Fruit fly (Drosophila melanogaster) whole organism, embryonic: ENCODE results near the gene RIOK2.

Source experiments
- B-H1 ChIP-seq: fragments of 200-800 bp; sonication (Bioruptor generic); IDR thresholded peaks from 3 replicates; pipeline ENCODE4 v1.3.6; 2022; ENCODE audit warnings: missing biosample characterization, missing genetic modification characterization
- CG1024 ChIP-seq: fragments of 200-800 bp; sonication (Bioruptor generic); IDR thresholded peaks from 2 replicates; pipeline ENCODE4 v1.3.6; 2022; ENCODE audit warnings: missing biosample characterization, missing genetic modification characterization
- CG10366 ChIP-seq: fragments of 200-800 bp; sonication (Bioruptor generic); IDR thresholded peaks from 2 replicates; pipeline ENCODE4 v1.3.6; 2022; ENCODE audit warnings: missing biosample characterization, missing genetic modification characterization
- CG10543 ChIP-seq: fragments of 200-800 bp; sonication (Bioruptor generic); optimal IDR thresholded peaks from 3 replicates; lab custom pipeline; 2017; ENCODE audit warnings: missing biosample characterization, mild to moderate bottlenecking, missing genetic modification characterization, moderate library complexity
- CG10979 ChIP-seq: fragments of 200-800 bp; sonication (Bioruptor generic); optimal IDR thresholded peaks from 2 replicates; lab custom pipeline; 2018; ENCODE audit warnings: missing biosample characterization, mild to moderate bottlenecking, missing genetic modification characterization, moderate library complexity
- CG11696 ChIP-seq: fragments of 200-800 bp; sonication (Bioruptor generic); IDR thresholded peaks from 2 replicates; pipeline ENCODE4 v1.3.6; 2022; ENCODE audit warnings: missing biosample characterization, missing genetic modification characterization
- CG18011 ChIP-seq: fragments of 200-800 bp; sonication (Bioruptor generic); optimal IDR thresholded peaks from 2 replicates; lab custom pipeline; 2017; ENCODE audit warnings: missing biosample characterization, missing genetic modification characterization, mild to moderate bottlenecking, moderate library complexity, missing genotype
- CG18619 ChIP-seq: fragments of 200-800 bp; sonication (Bioruptor generic); optimal IDR thresholded peaks from 3 replicates; lab custom pipeline; 2017; ENCODE audit warnings: missing biosample characterization, mild to moderate bottlenecking, missing genetic modification characterization
- CG32772 ChIP-seq: fragments of 200-800 bp; sonication (Bioruptor generic); IDR thresholded peaks from 2 replicates; pipeline ENCODE4 v1.3.6; 2022; ENCODE audit warnings: missing biosample characterization, missing genetic modification characterization
- CG33213 ChIP-seq: fragments of 200-800 bp; sonication (Bioruptor generic); optimal IDR thresholded peaks from 3 replicates; lab custom pipeline; 2016; ENCODE audit warnings: missing biosample characterization, missing genetic modification characterization
- CG42726 ChIP-seq: fragments of 200-800 bp; sonication (Bioruptor generic); IDR thresholded peaks from 2 replicates; pipeline ENCODE4 v1.3.6; 2022; ENCODE audit warnings: missing biosample characterization, missing genetic modification characterization; ENCODE audit not compliant: partially characterized antibody
- CG4404 ChIP-seq: fragments of 200-800 bp; sonication (Bioruptor generic); IDR thresholded peaks from 2 replicates; pipeline ENCODE4 v1.3.6; 2022; ENCODE audit warnings: missing biosample characterization, missing genetic modification characterization
- CG4617 ChIP-seq: fragments of 200-800 bp; sonication (Bioruptor generic); optimal IDR thresholded peaks from 3 replicates; lab custom pipeline; 2016; ENCODE audit warnings: missing biosample characterization, missing genetic modification characterization, borderline replicate concordance
- CG7357 ChIP-seq: fragments of 200-800 bp; sonication (Bioruptor generic); IDR thresholded peaks from 3 replicates; pipeline ENCODE4 v1.3.6; 2022; ENCODE audit warnings: missing biosample characterization, missing genetic modification characterization
- CG8359 ChIP-seq: fragments of 200-800 bp; sonication (Bioruptor generic); optimal IDR thresholded peaks from 2 replicates; lab custom pipeline; 2017; ENCODE audit warnings: missing biosample characterization, mild to moderate bottlenecking, missing genetic modification characterization, borderline replicate concordance
- CG8388 ChIP-seq: fragments of 200-800 bp; sonication (Bioruptor generic); optimal IDR thresholded peaks from 2 replicates; lab custom pipeline; 2019; ENCODE audit warnings: missing biosample characterization, mild to moderate bottlenecking, missing genetic modification characterization, moderate library complexity
- D ChIP-seq, 2 experiments: fragments of 200-800 bp in 1 of 2; fragments of >200 bp in 1 of 2; sonication (Bioruptor generic) in 1 of 2; optimal IDR thresholded peaks; 2 replicates in 1 of 2; 3 replicates in 1 of 2; lab custom pipeline; 2017; ENCODE audit warnings: mild to moderate bottlenecking in 1 of 2, missing biosample characterization in 1 of 2, missing genetic modification characterization in 1 of 2, missing genetic modification reagents in 1 of 2
- Dbx ChIP-seq: fragments of 200-800 bp; sonication (Bioruptor generic); IDR thresholded peaks from 3 replicates; pipeline ENCODE4 v1.3.6; 2022; ENCODE audit warnings: missing biosample characterization, missing genetic modification characterization
- E2f1 ChIP-seq: fragments of 200-800 bp; sonication (Bioruptor generic); IDR thresholded peaks from 2 replicates; pipeline ENCODE4 v1.3.6; 2022; ENCODE audit warnings: missing biosample characterization, missing genetic modification characterization
- H15 ChIP-seq: fragments of 200-800 bp; sonication (Bioruptor generic); IDR thresholded peaks from 3 replicates; pipeline ENCODE4 v1.3.6; 2022; ENCODE audit warnings: missing biosample characterization, missing genetic modification characterization
- Meics ChIP-seq: fragments of 200-800 bp; sonication (Bioruptor generic); optimal IDR thresholded peaks from 2 replicates; lab custom pipeline; 2017; ENCODE audit warnings: missing biosample characterization, mild to moderate bottlenecking, missing genetic modification characterization
- NC2α ChIP-seq: fragments of 200-800 bp; sonication (Bioruptor generic); optimal IDR thresholded peaks from 2 replicates; lab custom pipeline; 2016; ENCODE audit warnings: missing biosample characterization, missing genetic modification characterization
- NC2β ChIP-seq: fragments of 200-800 bp; sonication (Bioruptor generic); optimal IDR thresholded peaks from 2 replicates; lab custom pipeline; 2016; ENCODE audit warnings: missing biosample characterization, missing genetic modification characterization
- Usf ChIP-seq: fragments of 200-800 bp; sonication (Bioruptor generic); optimal IDR thresholded peaks from 2 replicates; lab custom pipeline; 2017; ENCODE audit warnings: missing genotype, missing biosample characterization, missing genetic modification characterization
- ab ChIP-seq: fragments of 200-800 bp; sonication (Bioruptor generic); optimal IDR thresholded peaks from 2 replicates; lab custom pipeline; 2016; ENCODE audit warnings: missing biosample characterization, missing genetic modification characterization
- bab2 ChIP-seq: fragments of 200-800 bp; sonication (Bioruptor generic); optimal IDR thresholded peaks from 2 replicates; lab custom pipeline; 2016; ENCODE audit warnings: missing biosample characterization, missing genetic modification characterization
- btn ChIP-seq: fragments of 200-800 bp; sonication (Bioruptor generic); optimal IDR thresholded peaks from 2 replicates; lab custom pipeline; 2016; ENCODE audit warnings: missing biosample characterization, missing genetic modification characterization
- chn ChIP-seq: fragments of 200-800 bp; sonication (Bioruptor generic); optimal IDR thresholded peaks from 2 replicates; lab custom pipeline; 2016; ENCODE audit warnings: missing biosample characterization, missing genetic modification characterization
- dm ChIP-seq: fragments of 200-800 bp; sonication (Bioruptor generic); optimal IDR thresholded peaks from 3 replicates; lab custom pipeline; 2016; ENCODE audit warnings: missing biosample characterization, missing genetic modification characterization
- dpn ChIP-seq, 2 experiments: fragments of 200-800 bp; sonication (Bioruptor generic); optimal IDR thresholded peaks; 3 replicates each; lab custom pipeline; 2016; ENCODE audit warnings: missing biosample characterization in 2 of 2, missing genetic modification characterization in 2 of 2
- ftz-f1 ChIP-seq: fragments of 200-800 bp; sonication (Bioruptor generic); optimal IDR thresholded peaks from 2 replicates; lab custom pipeline; 2016; ENCODE audit warnings: missing biosample characterization, missing genetic modification characterization
- gcm2 ChIP-seq: fragments of 200-800 bp; sonication (Bioruptor generic); optimal IDR thresholded peaks from 2 replicates; lab custom pipeline; 2016; ENCODE audit warnings: missing biosample characterization, missing genetic modification characterization
- grau ChIP-seq: fragments of 200-800 bp; optimal IDR thresholded peaks from 3 replicates; lab custom pipeline; 2019; ENCODE audit warnings: missing biosample characterization, mild to moderate bottlenecking, missing genetic modification characterization, moderate library complexity
- gro ChIP-seq: fragments of 200-800 bp; sonication (Bioruptor generic); optimal IDR thresholded peaks from 2 replicates; lab custom pipeline; 2016; ENCODE audit warnings: missing biosample characterization, missing genetic modification characterization
- gt ChIP-seq: fragments of 200-800 bp; sonication (Bioruptor generic); IDR thresholded peaks from 2 replicates; pipeline ENCODE4 v1.3.6; 2022; ENCODE audit warnings: missing biosample characterization, missing genetic modification characterization
- ham ChIP-seq: fragments of 200-800 bp; sonication (Bioruptor generic); IDR thresholded peaks from 2 replicates; pipeline ENCODE4 v1.3.6; 2022; ENCODE audit warnings: missing biosample characterization, missing genetic modification characterization
- inv ChIP-seq: fragments of 200-800 bp; sonication (Bioruptor generic); IDR thresholded peaks from 2 replicates; pipeline ENCODE4 v1.3.6; 2022; ENCODE audit warnings: missing biosample characterization, missing genetic modification characterization; ENCODE audit not compliant: partially characterized antibody
- jigr1 ChIP-seq: fragments of 200-800 bp; sonication (Bioruptor generic); IDR thresholded peaks from 3 replicates; pipeline ENCODE4 v1.3.6; 2022; ENCODE audit warnings: missing biosample characterization, missing genetic modification characterization
- jing ChIP-seq: fragments of 200-800 bp; sonication (Bioruptor generic); optimal IDR thresholded peaks from 2 replicates; lab custom pipeline; 2018; ENCODE audit warnings: missing biosample characterization, mild to moderate bottlenecking, missing genetic modification characterization
- knrl ChIP-seq: fragments of 200-800 bp; sonication (Bioruptor generic); IDR thresholded peaks from 3 replicates; pipeline ENCODE4 v1.3.6; 2022; ENCODE audit warnings: missing biosample characterization, missing genetic modification characterization; ENCODE audit not compliant: partially characterized antibody
- oc ChIP-seq: fragments of 200-800 bp; sonication (Bioruptor generic); optimal IDR thresholded peaks from 2 replicates; lab custom pipeline; 2018; ENCODE audit warnings: missing biosample characterization, mild to moderate bottlenecking, missing genetic modification characterization, moderate library complexity
- otp ChIP-seq: fragments of 200-800 bp; sonication (Bioruptor generic); IDR thresholded peaks from 3 replicates; pipeline ENCODE4, ENCODE4 v1.3.6; 2022; ENCODE audit warnings: missing biosample characterization, missing genetic modification characterization
- pan ChIP-seq, 4 experiments: fragments of >200 bp in 3 of 4; fragments of 200-800 bp in 1 of 4; sonication (Bioruptor generic) in 1 of 4; optimal IDR thresholded peaks in 3 of 4; IDR thresholded peaks in 1 of 4; 2 replicates each; pipeline versions ENCODE4 v1.3.6 to Lab custom; 2017 to 2022; ENCODE audit warnings: missing biosample characterization in 2 of 4, missing genetic modification characterization in 2 of 4, mixed read lengths in 1 of 4
- pzg ChIP-seq: fragments of 200-800 bp; sonication (Bioruptor generic); optimal IDR thresholded peaks from 3 replicates; lab custom pipeline; 2018; ENCODE audit warnings: missing biosample characterization, mild to moderate bottlenecking, missing genetic modification characterization, moderate library complexity
- repo ChIP-seq: fragments of 200-800 bp; sonication (Bioruptor generic); optimal IDR thresholded peaks from 2 replicates; lab custom pipeline; 2016; ENCODE audit warnings: missing biosample characterization, missing genetic modification characterization
- schlank ChIP-seq: fragments of 200-800 bp; sonication (Bioruptor generic); optimal IDR thresholded peaks from 2 replicates; lab custom pipeline; 2018; ENCODE audit warnings: missing biosample characterization, mild to moderate bottlenecking, missing genetic modification characterization
- sim ChIP-seq: fragments of 200-800 bp; sonication (Bioruptor generic); IDR thresholded peaks from 2 replicates; pipeline ENCODE4 v1.3.6; 2022; ENCODE audit warnings: missing biosample characterization, missing genetic modification characterization
- sug ChIP-seq: fragments of 200-800 bp; optimal IDR thresholded peaks from 2 replicates; lab custom pipeline; 2019; ENCODE audit warnings: missing biosample characterization, mild to moderate bottlenecking, missing genetic modification characterization, moderate library complexity
- tgo ChIP-seq: fragments of 200-800 bp; sonication (Bioruptor generic); IDR thresholded peaks from 3 replicates; pipeline ENCODE4 v1.3.6; 2022; ENCODE audit warnings: missing biosample characterization, missing genetic modification characterization
- zf30C ChIP-seq: fragments of 200-800 bp; sonication (Bioruptor generic); optimal IDR thresholded peaks from 3 replicates; lab custom pipeline; 2018; ENCODE audit warnings: missing biosample characterization, mild to moderate bottlenecking, missing genetic modification characterization

RIOK2 gene

DNA sequence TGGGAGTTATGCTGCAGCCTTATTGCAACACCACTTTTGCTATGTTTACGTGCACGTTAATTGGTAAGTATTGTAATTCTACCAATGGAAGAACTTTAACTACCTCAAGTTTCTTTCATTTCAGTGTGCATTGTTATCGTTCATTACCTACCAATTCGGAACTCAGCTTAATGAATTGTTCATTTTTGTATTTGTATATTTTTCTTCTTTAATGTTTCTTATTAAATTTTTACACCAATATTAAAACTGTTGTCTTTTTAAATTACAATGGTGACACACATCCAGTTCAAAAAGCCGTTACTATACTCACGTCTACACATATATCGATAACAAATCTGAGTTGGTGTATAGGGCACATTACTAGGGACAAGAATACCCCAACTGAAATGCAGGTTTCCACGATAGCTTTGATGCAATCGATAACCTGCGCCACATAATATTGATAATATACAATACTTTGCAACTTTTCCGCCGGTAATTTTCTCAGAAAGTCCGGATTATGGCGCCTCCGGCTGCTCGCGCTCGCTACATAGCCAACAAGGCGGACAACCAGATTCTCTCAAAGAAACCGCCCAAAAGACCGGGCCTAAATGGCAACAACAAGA is 44.3 kb upstream of the RIOK2 start, which contains the start of gene Alg9 (continued):
- TF ChIP-seq Meics (GFP tag; lab: Kevin White, UChicago) (no peak), CG8359 (GFP tag; lab: Kevin White, UChicago) (no peak), H15 (GFP tag; lab: Robert Waterston, UW) (no peak), CG10979 (tag; lab: Kevin White, UChicago) (no peak), grau (no peak), btn (GFP tag; lab: Kevin White, UChicago) (no peak), Usf (GFP tag; lab: Kevin White, UChicago) (no peak), Dbx (no peak), inv (GFP tag; lab: Robert Waterston, UW) (peak; percentile 83), D (optimal IDR thresholded peaks at IDR 0.05; lab: Kevin White, UChicago) (no peak), D (GFP tag; optimal IDR thresholded peaks at IDR 0.05; lab: Kevin White, UChicago) (no peak), repo (GFP tag; lab: Kevin White, UChicago) (no peak), pzg (GFP tag; lab: Kevin White, UChicago) (peak; percentile 79), CG4404 (no peak), ham (GFP tag; lab: Robert Waterston, UW) (no peak), ftz-f1 (GFP tag; lab: Kevin White, UChicago) (no peak), jigr1 (GFP tag; lab: Robert Waterston, UW) (no peak), CG18619 (no peak), CG42726 (GFP tag; lab: Robert Waterston, UW) (peak; percentile 77), NC2β (GFP tag; lab: Kevin White, UChicago) (no peak), otp (GFP tag; lab: Robert Waterston, UW) (no peak), chn (no peak), CG10543 (GFP tag; lab: Kevin White, UChicago) (no peak), gt (GFP tag; lab: Robert Waterston, UW) (no peak), zf30C (GFP tag; lab: Kevin White, UChicago) (no peak), CG1024 (GFP tag; lab: Robert Waterston, UW) (peak; percentile 62; the same call in 1 of the 2 replicates), E2f1 (no peak), knrl (GFP tag; lab: Robert Waterston, UW) (peak; percentile 89), bab2 (no peak), CG11696 (GFP tag; lab: Robert Waterston, UW) (no peak), tgo (GFP tag; lab: Robert Waterston, UW) (no peak), B-H1 (GFP tag; lab: Robert Waterston, UW) (no peak), CG18011 (GFP tag; lab: Kevin White, UChicago) (no peak), gcm2 (GFP tag; lab: Kevin White, UChicago) (no peak), sug (tag; lab: Kevin White, UChicago) (no peak), pan (optimal IDR thresholded peaks at IDR 0.05; lab: Kevin White, UChicago) (no peak), pan (GFP tag; optimal IDR thresholded peaks at IDR 0.05 in 1 of 2, IDR thresholded peaks at IDR 0.05 in 1 of 2) (no peak), NC2α (GFP tag; lab: Kevin White, UChicago) (no peak), CG32772 (no peak), oc (no peak), ab (no peak), schlank (no peak), CG33213 (no peak), CG4617 (GFP tag; lab: Kevin White, UChicago) (peak; percentile 41), CG10366 (GFP tag; lab: Robert Waterston, UW) (no peak), dm (peak; percentile 17), dpn (GFP tag; optimal IDR thresholded peaks at IDR 0.05; lab: Kevin White, UChicago) (peak in 1 of 2 experiments; percentile 6), sim (GFP tag; lab: Robert Waterston, UW) (no peak), gro (GFP tag; lab: Kevin White, UChicago) (no peak), CG8388 (no peak), CG7357 (GFP tag; lab: Robert Waterston, UW) (peak; percentile 84), jing (GFP tag; lab: Kevin White, UChicago) (no peak)
